Worm (Caenorhabditis elegans): ENCODE measurements around the gene arv-1.

ce11 chrII:10203067-10203466 lies 2.4 kb upstream of the arv-1 start:
- TF ChIP-seq T22C8.4 (GFP tag; IDR thresholded peaks at IDR 0.05) (no peak), med-1 (GFP tag; optimal IDR thresholded peaks at IDR 0.05; ENCODE audit: insufficient read depth) (no peak), flt-1 (GFP tag; IDR thresholded peaks at IDR 0.05) (no peak), klf-2 (GFP tag; conservative IDR thresholded peaks at IDR 0.05) (no peak), tab-1 (GFP tag; IDR thresholded peaks at IDR 0.05) (no peak), ref-1 (GFP tag; conservative IDR thresholded peaks at IDR 0.05) (no peak), ztf-29 (GFP tag; IDR thresholded peaks at IDR 0.05) (no peak), cog-1 (tag; optimal IDR thresholded peaks at IDR 0.05) (no peak), ztf-23 (GFP tag; IDR thresholded peaks at IDR 0.05) (no peak)
